Fruit fly (Drosophila melanogaster) whole organism, wandering third instar larva: ENCODE results near the gene mRpL16.

ENCODE experiments used
- Hr83 ChIP-seq: fragments of 200-300 bp; sonication (Bioruptor generic); optimal IDR thresholded peaks from 2 replicates; lab custom pipeline; 2016; ENCODE audit warnings: missing biosample characterization, mild to moderate bottlenecking, missing genetic modification characterization, moderate library complexity; ENCODE audit not compliant: poor library complexity, severe bottlenecking
- h ChIP-seq: fragments of 200-800 bp; sonication (Bioruptor generic); optimal IDR thresholded peaks from 3 replicates; lab custom pipeline; 2016; ENCODE audit warnings: missing biosample characterization, mild to moderate bottlenecking, missing genetic modification characterization
- lola ChIP-seq: fragments of >200 bp; optimal IDR thresholded peaks from 2 replicates; lab custom pipeline; 2017; ENCODE audit warnings: missing biosample characterization, missing genetic modification characterization
- tai ChIP-seq: sonication (Bioruptor generic); optimal IDR thresholded peaks from 2 replicates; lab custom pipeline; 2016; ENCODE audit warnings: missing biosample characterization, missing genetic modification characterization
- usp ChIP-seq: fragments of >200 bp; optimal IDR thresholded peaks from 2 replicates; lab custom pipeline; 2017; ENCODE audit warnings: missing biosample characterization, missing genetic modification characterization

DNA sequence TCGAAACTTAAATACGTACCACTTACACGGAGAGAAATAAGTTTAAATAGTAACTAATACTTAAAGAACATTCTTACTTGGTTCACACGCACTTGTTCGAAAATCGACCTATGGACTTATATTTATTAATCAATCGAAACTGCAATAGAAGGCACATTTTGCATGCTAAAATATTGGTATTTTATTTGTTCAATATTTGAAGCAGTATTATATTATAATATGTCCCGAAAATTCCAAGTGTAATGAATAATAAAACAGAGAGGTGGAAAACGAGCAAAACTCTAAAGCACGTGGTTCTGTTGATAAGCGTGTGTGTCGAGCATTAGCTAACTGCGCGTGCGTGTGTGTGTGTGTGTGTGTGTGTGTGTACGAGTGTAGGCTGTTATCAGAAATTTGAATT is 40.1 kb upstream of the mRpL16 start:
- TF ChIP-seq Hr83 (GFP tag; lab: Kevin White, UChicago) = no peak
- no peak for TF ChIP-seq lola (GFP tag; lab: Kevin White, UChicago)
- no peak for TF ChIP-seq usp (GFP tag; lab: Kevin White, UChicago)
- peak; percentile 80 for TF ChIP-seq h (GFP tag; lab: Kevin White, UChicago)
- TF ChIP-seq tai (GFP tag; lab: Kevin White, UChicago) = no peak
